Fruit fly (Drosophila melanogaster) Kc167 (cell line): ENCODE data around the gene CG1724.

Experiments
- Myc ChIP-seq: fragments of >200 bp; optimal IDR thresholded peaks from 2 replicates; lab custom pipeline; 2017; ENCODE audit warnings: missing external identifiers
- Sin3A ChIP-seq: fragments of >200 bp; optimal IDR thresholded peaks from 2 replicates; lab custom pipeline; 2018; ENCODE audit warnings: missing external identifiers
- h ChIP-seq: fragments of >200 bp; optimal IDR thresholded peaks from 3 replicates; lab custom pipeline; 2018; ENCODE audit warnings: missing external identifiers
- insv ChIP-seq: fragments of >200 bp; optimal IDR thresholded peaks from 3 replicates; lab custom pipeline; 2018; ENCODE audit warnings: missing external identifiers
- psq ChIP-seq: fragments of >200 bp; optimal IDR thresholded peaks from 2 replicates; lab custom pipeline; 2017; ENCODE audit warnings: missing external identifiers
- ttk ChIP-seq: sonication (Bioruptor generic); optimal IDR thresholded peaks from 2 replicates; lab custom pipeline; 2017; ENCODE audit warnings: missing external identifiers

Gene CG1724

dm6 chrX:21203241-21203640, at the start of gene CG1724:
CG1724 (minus strand) TSS chrX:21203341.
- TF ChIP-seq Myc (lab: Kevin White, UChicago): no peak
- TF ChIP-seq psq (lab: Kevin White, UChicago): no peak

dm6 chrX:21251048-21251447, 47.9 kb upstream of the CG1724 start, which contains the start of gene CG1722:
CG1722 (minus strand) TSS chrX:21251148.
- TF ChIP-seq Myc (lab: Kevin White, UChicago): no peak

dm6 chrX:21241796-21242208, 38.7 kb upstream of the CG1724 start:
- TF ChIP-seq ttk (lab: Kevin White, UChicago): no peak
- TF ChIP-seq insv: no peak
- TF ChIP-seq h (lab: Kevin White, UChicago): no peak
- TF ChIP-seq Sin3A (lab: Kevin White, UChicago): no peak

- TF ChIP-seq ttk (lab: Kevin White, UChicago): no peak
- no peak for TF ChIP-seq h (lab: Kevin White, UChicago)
- no peak for TF ChIP-seq insv
Measured at dm6 chrX:21231829-21232228, 28.7 kb upstream of the CG1724 start.

dm6 chrX:21226373-21226772, 23.2 kb upstream of the CG1724 start:
- TF ChIP-seq ttk (lab: Kevin White, UChicago) (no peak), psq (lab: Kevin White, UChicago) (no peak), Myc (lab: Kevin White, UChicago) (no peak), Sin3A (lab: Kevin White, UChicago) (no peak), h (lab: Kevin White, UChicago) (no peak), insv (no peak)

- TF ChIP-seq psq (lab: Kevin White, UChicago): no peak
Measured at dm6 chrX:21217578-21217977, 14.4 kb upstream of the CG1724 start, which contains the start of gene CG32523. CG32523 (plus strand) TSS chrX:21217878.

dm6 chrX:21192953-21193352, 10.2 kb downstream of the CG1724 start, which contains the start of gene ccb:
ccb (plus strand) TSS chrX:21193253.
- no peak for TF ChIP-seq psq (lab: Kevin White, UChicago)
- no peak for TF ChIP-seq Sin3A (lab: Kevin White, UChicago)
- no peak for TF ChIP-seq ttk (lab: Kevin White, UChicago)
- no peak for TF ChIP-seq Myc (lab: Kevin White, UChicago)
- no peak for TF ChIP-seq h (lab: Kevin White, UChicago)
- TF ChIP-seq insv: no peak
